Worm (Caenorhabditis elegans): ENCODE data around the gene gei-8.

The gei-8 gene

DNA sequence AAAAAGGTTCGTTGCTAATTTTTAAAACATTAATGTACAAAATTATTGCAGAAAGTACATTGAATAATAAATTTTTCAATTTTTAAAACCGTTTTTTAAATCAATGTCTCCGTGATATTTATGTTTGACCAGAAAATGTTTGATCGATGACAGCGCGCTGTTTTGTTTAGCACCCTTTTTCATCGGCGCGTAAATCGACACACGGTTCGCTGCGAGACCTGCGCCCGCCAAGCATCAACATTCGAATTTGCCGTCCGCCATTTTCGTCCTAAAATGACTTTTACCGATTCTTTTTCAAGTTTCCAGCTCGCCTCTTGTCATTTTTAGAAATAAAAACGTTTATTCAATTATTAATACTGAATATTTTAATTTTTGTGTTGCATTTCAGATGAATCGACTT lies 20.1 kb downstream of the gei-8 start, which contains the start of gene plk-1 (continued):
- TF ChIP-seq xbp-1 (tag; optimal IDR thresholded peaks at IDR 0.05) = peak; percentile 18

- TF ChIP-seq efl-1 (optimal IDR thresholded peaks at IDR 0.05) = no peak
- TF ChIP-seq efl-1 (GFP tag; optimal IDR thresholded peaks at IDR 0.05 in 1 of 2) = peak in 1 of 2 experiments; percentile 3
- TF ChIP-seq nhr-11 (tag; optimal IDR thresholded peaks at IDR 0.05) = no peak
- TF ChIP-seq zip-4 (GFP tag; optimal IDR thresholded peaks at IDR 0.05) = no peak
- TF ChIP-seq F16B12.6 (tag; optimal IDR thresholded peaks at IDR 0.05) = no peak
- no peak for TF ChIP-seq alr-1 (tag; optimal IDR thresholded peaks at IDR 0.05; ENCODE audit: borderline replicate concordance)
- TF ChIP-seq nhr-76 (tag; optimal IDR thresholded peaks at IDR 0.05) = no peak
- no peak for TF ChIP-seq zag-1 (tag; optimal IDR thresholded peaks at IDR 0.05)
Observed at ce11 chrIII:8099022-8099421, 22.0 kb downstream of the gei-8 start, which contains the start of gene K06H7.1. Gene K06H7.1, plus strand, starts transcription at chrIII:8099322.

DNA sequence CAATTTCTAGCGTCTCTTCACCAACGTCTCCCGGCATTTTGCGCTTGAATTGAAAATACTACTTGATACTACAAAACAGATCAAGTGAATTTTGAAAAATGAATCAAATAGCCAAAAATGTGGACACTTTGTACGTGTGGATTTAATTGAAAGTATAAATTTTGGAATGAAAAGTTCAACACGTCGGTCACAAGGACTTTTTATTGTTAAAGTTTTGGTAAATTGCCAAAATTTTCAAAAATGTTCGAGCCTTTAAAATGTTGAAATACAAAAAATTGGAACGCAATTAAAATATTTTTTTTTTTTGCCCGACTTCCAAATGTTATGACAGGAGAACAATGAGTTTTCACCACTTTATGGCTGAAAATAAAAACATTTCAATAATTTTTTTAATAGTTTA lies 22.9 kb downstream of the gei-8 start, which contains the start of gene K06H7.8:
TSS of gene K06H7.8 (minus strand) at position 101 of the 400 bp plus-strand sequence.
- no peak for TF ChIP-seq ceh-90 (tag; optimal IDR thresholded peaks at IDR 0.05)
- no peak for TF ChIP-seq xbp-1 (tag; optimal IDR thresholded peaks at IDR 0.05)
- no peak for TF ChIP-seq hlh-4 (tag; optimal IDR thresholded peaks at IDR 0.05)
- no peak for TF ChIP-seq ceh-8 (GFP tag; optimal IDR thresholded peaks at IDR 0.05)
- TF ChIP-seq unc-130 (tag; optimal IDR thresholded peaks at IDR 0.05) = no peak
- TF ChIP-seq lsy-2 (tag; optimal IDR thresholded peaks at IDR 0.05) = no peak
- TF ChIP-seq efl-3 (GFP tag; optimal IDR thresholded peaks at IDR 0.05) = no peak
- no peak for TF ChIP-seq dpl-1 (GFP tag; optimal IDR thresholded peaks at IDR 0.05)
- TF ChIP-seq zag-1 (tag; optimal IDR thresholded peaks at IDR 0.05) = no peak
- no peak for TF ChIP-seq elt-2 (tag; optimal IDR thresholded peaks at IDR 0.05)
- TF ChIP-seq grh-1 (GFP tag; IDR thresholded peaks at IDR 0.05) = no peak
- no peak for TF ChIP-seq nhr-12 (tag; optimal IDR thresholded peaks at IDR 0.05)
- TF ChIP-seq ama-1 (optimal IDR thresholded peaks at IDR 0.05) = no peak
- TF ChIP-seq fkh-4 (tag; optimal IDR thresholded peaks at IDR 0.05; ENCODE audit: borderline replicate concordance) = no peak
- TF ChIP-seq ztf-11 (tag; optimal IDR thresholded peaks at IDR 0.05) = no peak
- TF ChIP-seq F16B12.6 (tag; optimal IDR thresholded peaks at IDR 0.05) = no peak

DNA sequence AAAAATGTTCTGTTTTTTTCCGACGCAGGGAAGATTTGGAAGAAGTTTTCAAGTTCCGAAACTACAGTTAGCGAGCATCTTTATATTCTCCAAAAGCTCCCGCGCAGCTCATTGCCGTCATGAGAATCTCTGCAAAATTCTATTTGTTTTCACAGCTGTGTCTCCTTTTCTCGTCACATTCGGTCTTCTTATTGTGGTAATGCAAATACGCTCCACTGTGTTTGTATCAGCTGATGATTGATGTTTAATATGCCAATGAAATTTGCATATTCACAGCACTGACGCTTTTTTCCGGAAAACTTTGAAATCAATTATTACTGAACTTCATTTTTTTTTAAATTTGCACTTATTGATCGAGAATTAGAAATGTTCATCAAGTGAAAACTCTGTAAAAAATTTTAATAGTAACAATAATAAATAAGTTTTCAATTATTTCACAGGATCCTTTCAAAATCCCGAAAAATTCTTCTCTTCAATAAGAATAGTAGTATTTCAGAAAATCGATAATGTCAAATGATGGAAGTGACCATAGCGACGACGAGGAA lies 27.9 kb downstream of the gei-8 start, which contains the start of gene K06H7.2:
TSS of gene K06H7.2 (plus strand) at position 495 of the 545 bp plus-strand sequence.
- TF ChIP-seq snpc-4 (tag; optimal IDR thresholded peaks at IDR 0.05) (no peak), efl-3 (GFP tag; optimal IDR thresholded peaks at IDR 0.05) (no peak), alr-1 (tag; optimal IDR thresholded peaks at IDR 0.05; ENCODE audit: borderline replicate concordance) (no peak), sox-4 (tag; optimal IDR thresholded peaks at IDR 0.05) (no peak), egl-13 (tag; optimal IDR thresholded peaks at IDR 0.05) (no peak), skn-1 (tag; optimal IDR thresholded peaks at IDR 0.05) (no peak), zag-1 (tag; optimal IDR thresholded peaks at IDR 0.05) (no peak), snu-23 (GFP tag; optimal IDR thresholded peaks at IDR 0.05) (peak; percentile 53), grh-1 (GFP tag; IDR thresholded peaks at IDR 0.05) (no peak), pag-3 (tag; optimal IDR thresholded peaks at IDR 0.05; ENCODE audit: borderline replicate concordance, insufficient read depth) (no peak), fkh-8 (tag; optimal IDR thresholded peaks at IDR 0.05) (peak; percentile 44), unc-86 (tag; optimal IDR thresholded peaks at IDR 0.05) (no peak), pax-3 (tag; optimal IDR thresholded peaks at IDR 0.05) (no peak), C16A3.4 (tag; optimal IDR thresholded peaks at IDR 0.05) (peak; percentile 63), unc-98 (GFP tag; IDR thresholded peaks at IDR 0.05) (no peak), C34B4.2 (tag; optimal IDR thresholded peaks at IDR 0.05) (no peak), pqm-1 (tag; optimal IDR thresholded peaks at IDR 0.05) (no peak), blmp-1 (tag; optimal IDR thresholded peaks at IDR 0.05) (peak; percentile 38), tlp-1 (tag; optimal IDR thresholded peaks at IDR 0.05) (no peak), fos-1 (tag; optimal IDR thresholded peaks at IDR 0.05) (no peak), nhr-28 (tag; optimal IDR thresholded peaks at IDR 0.05) (no peak), nhr-90 (tag; optimal IDR thresholded peaks at IDR 0.05; ENCODE audit: poor library complexity) (no peak), C04F5.9 (tag; optimal IDR thresholded peaks at IDR 0.05) (no peak), ceh-63 (GFP tag; optimal IDR thresholded peaks at IDR 0.05) (no peak), mab-9 (GFP tag; IDR thresholded peaks at IDR 0.05) (no peak), unc-30 (tag; optimal IDR thresholded peaks at IDR 0.05) (no peak), swsn-7 (tag; optimal IDR thresholded peaks at IDR 0.05) (peak; percentile 35), F16B12.6 (tag; optimal IDR thresholded peaks at IDR 0.05) (peak; percentile 43), nhr-71 (tag; optimal IDR thresholded peaks at IDR 0.05) (peak; percentile 66), isw-1 (GFP tag; IDR thresholded peaks at IDR 0.05) (no peak; the same call in 1 of the 2 replicates), mdl-1 (tag; optimal IDR thresholded peaks at IDR 0.05) (no peak)

Data from whole organism, L1 larva.